Fruit fly (Drosophila melanogaster) whole organism, embryonic: ENCODE measurements around the gene CG17754.

Experiments used
- Antp ChIP-seq: fragments of 200-800 bp; sonication (Bioruptor generic); optimal IDR thresholded peaks from 3 replicates; lab custom pipeline; 2016; ENCODE audit warnings: missing biosample characterization, missing genetic modification characterization
- B-H2 ChIP-seq: fragments of 200-800 bp; sonication (Bioruptor generic); optimal IDR thresholded peaks from 2 replicates; lab custom pipeline; 2018; ENCODE audit warnings: missing biosample characterization, mild to moderate bottlenecking, missing genetic modification characterization
- Blimp-1 ChIP-seq: fragments of 200-800 bp; sonication (Bioruptor generic); optimal IDR thresholded peaks from 3 replicates; lab custom pipeline; 2018; ENCODE audit warnings: missing biosample characterization, missing genetic modification characterization, mild to moderate bottlenecking, moderate library complexity, missing genetic modification reagents
- BtbVII ChIP-seq: fragments of 200-800 bp; sonication (Bioruptor generic); optimal IDR thresholded peaks from 3 replicates; lab custom pipeline; 2017; ENCODE audit warnings: missing biosample characterization, mild to moderate bottlenecking, missing genetic modification characterization
- CG11456 ChIP-seq: fragments of 200-800 bp; sonication (Bioruptor generic); IDR thresholded peaks from 3 replicates; pipeline ENCODE4 v1.3.6; 2022; ENCODE audit warnings: missing biosample characterization, missing genetic modification characterization
- CG11695 ChIP-seq: fragments of 200-800 bp; sonication (Bioruptor generic); IDR thresholded peaks from 3 replicates; pipeline ENCODE4 v1.3.6; 2022; ENCODE audit warnings: missing biosample characterization, missing genetic modification characterization
- CG14710 ChIP-seq: fragments of 200-800 bp; sonication (Bioruptor generic); optimal IDR thresholded peaks from 3 replicates; lab custom pipeline; 2019; ENCODE audit warnings: missing biosample characterization, mild to moderate bottlenecking, missing genetic modification characterization, moderate library complexity
- CG15601 ChIP-seq: fragments of 200-800 bp; sonication (Bioruptor generic); optimal IDR thresholded peaks from 3 replicates; lab custom pipeline; 2019; ENCODE audit warnings: missing biosample characterization, mild to moderate bottlenecking, missing genetic modification characterization, moderate library complexity
- CG1602 ChIP-seq: fragments of 200-800 bp; sonication (Bioruptor generic); optimal IDR thresholded peaks from 3 replicates; lab custom pipeline; 2016; ENCODE audit warnings: missing biosample characterization, missing genetic modification characterization
- CG1647 ChIP-seq: fragments of 200-800 bp; sonication (Bioruptor generic); optimal IDR thresholded peaks from 3 replicates; lab custom pipeline; 2016; ENCODE audit warnings: missing biosample characterization, missing genetic modification characterization
- CG17568 ChIP-seq: fragments of 200-800 bp; sonication (Bioruptor generic); optimal IDR thresholded peaks from 2 replicates; lab custom pipeline; 2018; ENCODE audit warnings: missing biosample characterization, mild to moderate bottlenecking, missing genetic modification characterization, moderate library complexity
- CG17912 ChIP-seq: fragments of 200-800 bp; sonication (Bioruptor generic); optimal IDR thresholded peaks from 2 replicates; lab custom pipeline; 2018; ENCODE audit warnings: missing biosample characterization, mild to moderate bottlenecking, missing genetic modification characterization
- CG18619 ChIP-seq: fragments of 200-800 bp; sonication (Bioruptor generic); optimal IDR thresholded peaks from 3 replicates; lab custom pipeline; 2017; ENCODE audit warnings: missing biosample characterization, mild to moderate bottlenecking, missing genetic modification characterization
- CG30403 ChIP-seq: fragments of 200-800 bp; sonication (Bioruptor generic); optimal IDR thresholded peaks from 3 replicates; lab custom pipeline; 2016; ENCODE audit warnings: missing biosample characterization, missing genetic modification characterization
- CG4707 ChIP-seq: fragments of 200-800 bp; sonication (Bioruptor generic); optimal IDR thresholded peaks from 2 replicates; lab custom pipeline; 2018; ENCODE audit warnings: missing biosample characterization, mild to moderate bottlenecking, missing genetic modification characterization, moderate library complexity
- CG6854 ChIP-seq: fragments of 200-800 bp; sonication (Bioruptor generic); optimal IDR thresholded peaks from 3 replicates; lab custom pipeline; 2017; ENCODE audit warnings: missing biosample characterization, mild to moderate bottlenecking, missing genetic modification characterization
- CG7357 ChIP-seq: fragments of 200-800 bp; sonication (Bioruptor generic); IDR thresholded peaks from 3 replicates; pipeline ENCODE4 v1.3.6; 2022; ENCODE audit warnings: missing biosample characterization, missing genetic modification characterization
- CG7786 ChIP-seq: fragments of 200-800 bp; sonication (Bioruptor generic); optimal IDR thresholded peaks from 2 replicates; lab custom pipeline; 2016; ENCODE audit warnings: missing biosample characterization, missing genetic modification characterization
- CG7963 ChIP-seq: fragments of 200-800 bp; sonication (Bioruptor generic); IDR thresholded peaks from 3 replicates; pipeline ENCODE4 v1.3.6; 2022; ENCODE audit warnings: missing biosample characterization, missing genetic modification characterization; ENCODE audit not compliant: partially characterized antibody
- Camta ChIP-seq: fragments of 200-800 bp; sonication (Bioruptor generic); optimal IDR thresholded peaks from 2 replicates; lab custom pipeline; 2016; ENCODE audit warnings: missing biosample characterization, missing genetic modification characterization
- CkIIα-i1 ChIP-seq: fragments of 200-800 bp; sonication (Bioruptor generic); IDR thresholded peaks from 2 replicates; pipeline ENCODE4 v1.3.6; 2022; ENCODE audit warnings: missing biosample characterization, missing genetic modification characterization
- D19B ChIP-seq: fragments of 200-800 bp; sonication (Bioruptor generic); optimal IDR thresholded peaks from 2 replicates; lab custom pipeline; 2017; ENCODE audit warnings: missing biosample characterization, mild to moderate bottlenecking, missing genetic modification characterization
- ERR ChIP-seq: fragments of 200-800 bp; sonication (Bioruptor generic); optimal IDR thresholded peaks from 2 replicates; lab custom pipeline; 2016; ENCODE audit warnings: missing biosample characterization, missing genetic modification characterization
- Gug ChIP-seq: fragments of 200-800 bp; sonication (Bioruptor generic); IDR thresholded peaks from 4 replicates; pipeline ENCODE4 v1.3.6; 2022; ENCODE audit warnings: missing biosample characterization, missing genetic modification characterization
- Hand ChIP-seq: fragments of 200-800 bp; sonication (Bioruptor generic); optimal IDR thresholded peaks from 2 replicates; lab custom pipeline; 2017; ENCODE audit warnings: mild to moderate bottlenecking, missing biosample characterization, missing genetic modification reagents, missing genetic modification characterization
- Hr51 ChIP-seq, 2 experiments: fragments of 200-800 bp; sonication (Bioruptor generic); optimal IDR thresholded peaks; 2 replicates in 1 of 2; 3 replicates in 1 of 2; lab custom pipeline; 2016 to 2018; ENCODE audit warnings: missing biosample characterization in 2 of 2, missing genetic modification characterization in 2 of 2, mild to moderate bottlenecking in 1 of 2, moderate library complexity in 1 of 2
- Lim3 ChIP-seq: fragments of 200-800 bp; sonication (Bioruptor generic); IDR thresholded peaks from 2 replicates; pipeline ENCODE4 v1.3.6; 2022; ENCODE audit warnings: missing biosample characterization, missing genetic modification characterization
- Mes4 ChIP-seq: fragments of 200-800 bp; sonication (Bioruptor generic); optimal IDR thresholded peaks from 2 replicates; lab custom pipeline; 2016; ENCODE audit warnings: missing biosample characterization, missing genetic modification characterization
- Pdp1 ChIP-seq, 2 experiments: fragments of 200-800 bp; sonication (Bioruptor generic); optimal IDR thresholded peaks; 3 replicates each; lab custom pipeline; 2016; ENCODE audit warnings: missing biosample characterization in 2 of 2, missing genetic modification characterization in 2 of 2, mild to moderate bottlenecking in 1 of 2, moderate library complexity in 1 of 2
- Ssrp ChIP-seq: fragments of 200-800 bp; sonication (Bioruptor generic); optimal IDR thresholded peaks from 2 replicates; lab custom pipeline; 2018; ENCODE audit warnings: missing biosample characterization, mild to moderate bottlenecking, missing genetic modification characterization, moderate library complexity
- Tbp ChIP-seq: fragments of >200 bp; optimal IDR thresholded peaks from 2 replicates; lab custom pipeline; 2018; ENCODE audit warnings: missing biosample characterization, missing genetic modification characterization
- crp ChIP-seq, 2 experiments: fragments of 200-800 bp; sonication (Bioruptor generic); optimal IDR thresholded peaks; 2 replicates in 1 of 2; 3 replicates in 1 of 2; lab custom pipeline; 2017; ENCODE audit warnings: missing biosample characterization in 2 of 2, missing genetic modification characterization in 2 of 2, mild to moderate bottlenecking in 1 of 2, moderate library complexity in 1 of 2
- disco-r ChIP-seq: fragments of 200-800 bp; sonication (Bioruptor generic); optimal IDR thresholded peaks from 2 replicates; lab custom pipeline; 2016; ENCODE audit warnings: missing biosample characterization, missing genetic modification characterization
- dpn ChIP-seq, 2 experiments: fragments of 200-800 bp; sonication (Bioruptor generic); optimal IDR thresholded peaks; 3 replicates each; lab custom pipeline; 2016; ENCODE audit warnings: missing biosample characterization in 2 of 2, missing genetic modification characterization in 2 of 2
- fd96Cb ChIP-seq: fragments of 200-800 bp; sonication (Bioruptor generic); optimal IDR thresholded peaks from 2 replicates; lab custom pipeline; 2018; ENCODE audit warnings: missing biosample characterization, mild to moderate bottlenecking, missing genetic modification characterization, moderate library complexity
- grn ChIP-seq: fragments of 200-800 bp; sonication (Bioruptor generic); optimal IDR thresholded peaks from 3 replicates; lab custom pipeline; 2017; ENCODE audit warnings: missing biosample characterization, missing genetic modification characterization
- jigr1 ChIP-seq: fragments of 200-800 bp; sonication (Bioruptor generic); IDR thresholded peaks from 3 replicates; pipeline ENCODE4 v1.3.6; 2022; ENCODE audit warnings: missing biosample characterization, missing genetic modification characterization
- kay ChIP-seq: fragments of 200-800 bp; sonication (Bioruptor generic); optimal IDR thresholded peaks from 2 replicates; lab custom pipeline; 2016; ENCODE audit warnings: missing biosample characterization, missing genetic modification characterization
- lov ChIP-seq, 2 experiments: fragments of 200-800 bp in 1 of 2; fragments of >200 bp in 1 of 2; sonication (Bioruptor generic) in 1 of 2; IDR thresholded peaks in 1 of 2; optimal IDR thresholded peaks in 1 of 2; 2 replicates in 1 of 2; 3 replicates in 1 of 2; pipeline versions ENCODE4 v1.3.6 to Lab custom; 2017 to 2022; ENCODE audit warnings: missing biosample characterization in 1 of 2, missing genetic modification characterization in 1 of 2
- nom ChIP-seq: fragments of 200-800 bp; sonication (Bioruptor generic); optimal IDR thresholded peaks from 2 replicates; lab custom pipeline; 2017; ENCODE audit warnings: missing biosample characterization, missing genetic modification characterization, mild to moderate bottlenecking, moderate library complexity, missing genetic modification reagents
- oc ChIP-seq: fragments of 200-800 bp; sonication (Bioruptor generic); optimal IDR thresholded peaks from 2 replicates; lab custom pipeline; 2018; ENCODE audit warnings: missing biosample characterization, mild to moderate bottlenecking, missing genetic modification characterization, moderate library complexity
- pb ChIP-seq: fragments of 200-800 bp; sonication (Bioruptor generic); optimal IDR thresholded peaks from 3 replicates; lab custom pipeline; 2016; ENCODE audit warnings: missing biosample characterization, missing genetic modification characterization
- repo ChIP-seq: fragments of 200-800 bp; sonication (Bioruptor generic); optimal IDR thresholded peaks from 2 replicates; lab custom pipeline; 2016; ENCODE audit warnings: missing biosample characterization, missing genetic modification characterization
- tio ChIP-seq: fragments of 200-800 bp; sonication (Bioruptor generic); optimal IDR thresholded peaks from 2 replicates; lab custom pipeline; 2017; ENCODE audit warnings: missing biosample characterization, missing genetic modification characterization, inconsistent platforms
- tna ChIP-seq: fragments of 200-800 bp; sonication (Bioruptor generic); IDR thresholded peaks from 2 replicates; pipeline ENCODE4 v1.3.6; 2022; ENCODE audit warnings: missing biosample characterization, missing genetic modification characterization; ENCODE audit not compliant: partially characterized antibody
- trem ChIP-seq: fragments of 200-800 bp; optimal IDR thresholded peaks from 3 replicates; lab custom pipeline; 2019; ENCODE audit warnings: missing biosample characterization, mild to moderate bottlenecking, missing genetic modification characterization, moderate library complexity
- tup ChIP-seq: fragments of 200-800 bp; sonication (Bioruptor generic); optimal IDR thresholded peaks from 2 replicates; lab custom pipeline; 2016; ENCODE audit warnings: missing biosample characterization, mild to moderate bottlenecking, missing genetic modification characterization, moderate library complexity
- twi ChIP-seq: fragments of 200-800 bp; optimal IDR thresholded peaks from 2 replicates; lab custom pipeline; 2019; ENCODE audit warnings: missing biosample characterization, mild to moderate bottlenecking, missing genetic modification characterization, moderate library complexity
- tx ChIP-seq: fragments of 200-800 bp; sonication (Bioruptor generic); optimal IDR thresholded peaks from 2 replicates; lab custom pipeline; 2016; ENCODE audit warnings: missing biosample characterization, missing genetic modification characterization
- wek ChIP-seq: fragments of 200-800 bp; sonication (Bioruptor generic); optimal IDR thresholded peaks from 3 replicates; lab custom pipeline; 2018; ENCODE audit warnings: missing biosample characterization, mild to moderate bottlenecking, missing genetic modification characterization, moderate library complexity
- z ChIP-seq: fragments of 200-800 bp; sonication (Bioruptor generic); IDR thresholded peaks from 3 replicates; pipeline ENCODE4 v1.3.6; 2022; ENCODE audit warnings: missing biosample characterization, missing genetic modification characterization

CG17754 gene

dm6 chrX:9232199-9232598 is 18.0 kb upstream of the CG17754 start, which contains the start of gene CG12121 (continued):
- TF ChIP-seq CG11456 (GFP tag; lab: Robert Waterston, UW), result no peak
- TF ChIP-seq tio (GFP tag; lab: Kevin White, UChicago), result no peak
- peak; percentile 31 for TF ChIP-seq trem
- no peak for TF ChIP-seq CG1647 (GFP tag; lab: Kevin White, UChicago)
- TF ChIP-seq Camta (GFP tag; lab: Kevin White, UChicago), result no peak
- TF ChIP-seq BtbVII (GFP tag; lab: Kevin White, UChicago), result no peak
- TF ChIP-seq kay (GFP tag; lab: Kevin White, UChicago), result no peak
- TF ChIP-seq ERR (GFP tag; lab: Kevin White, UChicago), result no peak
- TF ChIP-seq Gug (GFP tag; lab: Robert Waterston, UW), result no peak
- no peak for TF ChIP-seq Blimp-1
- no peak for TF ChIP-seq Hand (GFP tag; lab: Kevin White, UChicago)
- no peak for TF ChIP-seq grn (GFP tag; lab: Kevin White, UChicago)
- no peak for TF ChIP-seq repo
- peak; percentile 72 for TF ChIP-seq CG7963 (GFP tag; lab: Robert Waterston, UW)
- TF ChIP-seq pb (GFP tag; lab: Kevin White, UChicago), result no peak
- no peak for TF ChIP-seq disco-r (GFP tag; lab: Kevin White, UChicago)
- TF ChIP-seq lov (optimal IDR thresholded peaks at IDR 0.05; lab: Kevin White, UChicago), result no peak
- TF ChIP-seq lov (GFP tag; IDR thresholded peaks at IDR 0.05; lab: Robert Waterston, UW), result no peak
- peak in 1 of 2 experiments; percentile 19 for TF ChIP-seq crp (GFP tag; optimal IDR thresholded peaks at IDR 0.05; lab: Kevin White, UChicago)
- TF ChIP-seq tup (GFP tag; lab: Kevin White, UChicago), result no peak
- TF ChIP-seq B-H2 (GFP tag; lab: Kevin White, UChicago), result no peak
- TF ChIP-seq oc (tag; lab: Kevin White, UChicago), result no peak
- peak; percentile 53 for TF ChIP-seq CG14710
- TF ChIP-seq Mes4 (GFP tag; lab: Kevin White, UChicago), result no peak
- no peak for TF ChIP-seq CG18619
- TF ChIP-seq CG30403 (GFP tag; lab: Kevin White, UChicago), result no peak
- no peak for TF ChIP-seq jigr1
- TF ChIP-seq CG17568, result no peak
- no peak for TF ChIP-seq CG7357 (GFP tag; lab: Robert Waterston, UW)
- no peak for TF ChIP-seq Antp (GFP tag; lab: Kevin White, UChicago)
- no peak for TF ChIP-seq CG7786 (GFP tag; lab: Kevin White, UChicago)
- no peak for TF ChIP-seq Ssrp (tag; lab: Kevin White, UChicago)
- no peak for TF ChIP-seq z (GFP tag; lab: Robert Waterston, UW)
- no peak for TF ChIP-seq twi
- no peak for TF ChIP-seq nom (GFP tag; lab: Kevin White, UChicago)
- TF ChIP-seq fd96Cb (tag; lab: Kevin White, UChicago), result no peak
- TF ChIP-seq Pdp1 (GFP tag; optimal IDR thresholded peaks at IDR 0.05; lab: Kevin White, UChicago), result no peak
- TF ChIP-seq Hr51 (GFP tag; optimal IDR thresholded peaks at IDR 0.05; lab: Kevin White, UChicago), result no peak
- no peak for TF ChIP-seq CG6854
- no peak for TF ChIP-seq CG4707 (GFP tag; lab: Kevin White, UChicago)
- no peak for TF ChIP-seq dpn (GFP tag; optimal IDR thresholded peaks at IDR 0.05; lab: Kevin White, UChicago)
- no peak for TF ChIP-seq tx (GFP tag; lab: Kevin White, UChicago)
- no peak for TF ChIP-seq CG1602 (GFP tag; lab: Kevin White, UChicago)
- no peak for TF ChIP-seq CG11695 (GFP tag; lab: Robert Waterston, UW)
- no peak for TF ChIP-seq CkIIα-i1 (GFP tag; lab: Robert Waterston, UW)
- peak; percentile 79 for TF ChIP-seq tna (GFP tag; lab: Robert Waterston, UW)
- TF ChIP-seq D19B, result no peak
- TF ChIP-seq Lim3 (GFP tag; lab: Robert Waterston, UW), result no peak
- TF ChIP-seq wek, result no peak
- no peak for TF ChIP-seq CG17912
- no peak for TF ChIP-seq Tbp (GFP tag; lab: Kevin White, UChicago)
- TF ChIP-seq CG15601 (tag; lab: Kevin White, UChicago), result no peak
